Fruit fly (Drosophila melanogaster): Measurements from ENCODE around the gene Lk6.

The Lk6 gene

dm6 chr3R:11760669-11761387, 3.4 kb downstream of the Lk6 start (continued):
- TF ChIP-seq Poxn (GFP tag; IDR thresholded peaks at IDR 0.05), result no peak
- peak; percentile 100 for TF ChIP-seq Side (GFP tag; optimal IDR thresholded peaks at IDR 0.05)
- TF ChIP-seq GATAe (GFP tag; conservative IDR thresholded peaks at IDR 0.05), result no peak
- peak; percentile 100 for TF ChIP-seq Bteb2 (GFP tag; optimal IDR thresholded peaks at IDR 0.05)
- TF ChIP-seq CG1233 (GFP tag; optimal IDR thresholded peaks at IDR 0.05), result peak; percentile 100
- TF ChIP-seq CG7271 (tag; optimal IDR thresholded peaks at IDR 0.05), result peak; percentile 99
- TF ChIP-seq CG9876 (GFP tag; optimal IDR thresholded peaks at IDR 0.05), result peak; percentile 100
- peak; percentile 100 for TF ChIP-seq lab (GFP tag; optimal IDR thresholded peaks at IDR 0.05)
- no peak for TF ChIP-seq slbo (GFP tag; IDR thresholded peaks at IDR 0.05)
- TF ChIP-seq mam (GFP tag; optimal IDR thresholded peaks at IDR 0.05), result peak; percentile 100
- peak; percentile 97 for TF ChIP-seq grn (GFP tag; optimal IDR thresholded peaks at IDR 0.05)
- TF ChIP-seq chif (GFP tag; optimal IDR thresholded peaks at IDR 0.05), result peak; percentile 100
- peak; percentile 100 for TF ChIP-seq CG18262 (tag; optimal IDR thresholded peaks at IDR 0.05)
- peak; percentile 84 for TF ChIP-seq pfk (GFP tag; optimal IDR thresholded peaks at IDR 0.05)
- no peak for TF ChIP-seq al (GFP tag; IDR thresholded peaks at IDR 0.05)
- TF ChIP-seq CG31388 (GFP tag; optimal IDR thresholded peaks at IDR 0.05), result peak; percentile 99
- TF ChIP-seq lmd (GFP tag; IDR thresholded peaks at IDR 0.05), result no peak
- TF ChIP-seq org-1 (GFP tag; optimal IDR thresholded peaks at IDR 0.05), result peak; percentile 100
- TF ChIP-seq CG42726 (GFP tag; IDR thresholded peaks at IDR 0.05; ENCODE audit: partially characterized antibody), result no peak
- peak; percentile 100 for TF ChIP-seq tup (GFP tag; optimal IDR thresholded peaks at IDR 0.05)
- TF ChIP-seq CG18599 (GFP tag; optimal IDR thresholded peaks at IDR 0.05), result peak; percentile 100
- TF ChIP-seq CG8765 (GFP tag; IDR thresholded peaks at IDR 0.05), result no peak
- TF ChIP-seq CG7556 (GFP tag; optimal IDR thresholded peaks at IDR 0.05), result peak; percentile 100
- TF ChIP-seq ind (GFP tag; optimal IDR thresholded peaks at IDR 0.05), result peak; percentile 100
- TF ChIP-seq yki (optimal IDR thresholded peaks at IDR 0.05), result peak; percentile 69
- TF ChIP-seq Awh (GFP tag; IDR thresholded peaks at IDR 0.05), result no peak
- TF ChIP-seq bbx (GFP tag; IDR thresholded peaks at IDR 0.05; ENCODE audit: partially characterized antibody), result no peak
- TF ChIP-seq gt (GFP tag; IDR thresholded peaks at IDR 0.05), result no peak
- no peak for TF ChIP-seq CG11696 (GFP tag; IDR thresholded peaks at IDR 0.05)
- peak; percentile 100 for TF ChIP-seq Mad (GFP tag; optimal IDR thresholded peaks at IDR 0.05)
- TF ChIP-seq Gsc (GFP tag; IDR thresholded peaks at IDR 0.05), result no peak
- peak; percentile 100 for TF ChIP-seq jumu (GFP tag; optimal IDR thresholded peaks at IDR 0.05)
- peak; percentile 100 for TF ChIP-seq CG12299 (tag; optimal IDR thresholded peaks at IDR 0.05)
- TF ChIP-seq Adf1 (GFP tag; IDR thresholded peaks at IDR 0.05), result no peak
- TF ChIP-seq Taf1 (GFP tag; IDR thresholded peaks at IDR 0.05), result no peak
- peak; percentile 99 for TF ChIP-seq sima (GFP tag; optimal IDR thresholded peaks at IDR 0.05)
- no peak for TF ChIP-seq Atf6 (GFP tag; IDR thresholded peaks at IDR 0.05)
- peak; percentile 100 for TF ChIP-seq abd-A (tag; optimal IDR thresholded peaks at IDR 0.05)
- no peak for TF ChIP-seq peb (GFP tag; IDR thresholded peaks at IDR 0.05)
- peak; percentile 100 for TF ChIP-seq B-H2 (GFP tag; optimal IDR thresholded peaks at IDR 0.05)
- TF ChIP-seq CG9817 (tag; optimal IDR thresholded peaks at IDR 0.05), result peak; percentile 100
- TF ChIP-seq rib (GFP tag; IDR thresholded peaks at IDR 0.05), result no peak
- TF ChIP-seq Dad (GFP tag; optimal IDR thresholded peaks at IDR 0.05), result peak; percentile 100
